Worm (Caenorhabditis elegans) whole organism, L1 larva: ENCODE results near the gene D1005.2.

Source experiments
- ceh-82 ChIP-seq, 3 experiments: fragments of 150-350 bp in 1 of 3; sonication (generic microtip) in 2 of 3; optimal IDR thresholded peaks; 2 replicates each; lab custom pipeline; 2014 to 2017; ENCODE audit warnings: missing biosample characterization in 3 of 3, missing genetic modification characterization in 3 of 3
- jun-1 ChIP-seq: fragments of 150-350 bp; optimal IDR thresholded peaks from 2 replicates; lab custom pipeline; 2014; ENCODE audit warnings: missing biosample characterization, missing genetic modification reagents, missing genetic modification characterization

DNA sequence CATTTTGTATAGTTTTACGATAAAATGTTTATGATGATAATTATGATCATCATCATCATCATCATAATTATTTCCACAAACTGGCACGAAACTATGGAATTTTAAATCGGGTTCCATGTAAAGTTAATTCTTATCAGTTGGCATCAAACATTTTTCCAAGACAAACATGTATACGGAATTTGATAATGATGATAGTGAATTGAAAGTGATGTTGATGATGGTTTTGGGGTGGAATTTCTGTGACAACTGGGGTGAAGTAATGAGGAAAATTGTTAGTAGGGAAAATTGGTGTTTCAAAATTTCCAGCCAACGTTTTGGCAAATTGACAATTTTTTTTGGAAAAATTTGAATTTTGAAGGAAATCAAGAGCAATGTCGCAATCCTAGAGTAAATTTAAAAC, 934 bp downstream of the D1005.2 start:
- TF ChIP-seq ceh-82 (tag; optimal IDR thresholded peaks at IDR 0.05; lab: Kevin White, UChicago) (no peak), jun-1 (tag; lab: Kevin White, UChicago) (no peak)
